Fruit fly (Drosophila melanogaster) whole organism, embryonic: ENCODE results near the gene Ifrd1.

Source experiments
- Asciz ChIP-seq: fragments of 200-800 bp; sonication (Bioruptor generic); optimal IDR thresholded peaks from 2 replicates; lab custom pipeline; 2017; ENCODE audit warnings: missing biosample characterization, mild to moderate bottlenecking, missing genetic modification characterization, missing genetic modification reagents
- B-H1 ChIP-seq: fragments of 200-800 bp; sonication (Bioruptor generic); IDR thresholded peaks from 3 replicates; pipeline ENCODE4 v1.3.6; 2022; ENCODE audit warnings: missing biosample characterization, missing genetic modification characterization
- B-H2 ChIP-seq: fragments of 200-800 bp; sonication (Bioruptor generic); optimal IDR thresholded peaks from 2 replicates; lab custom pipeline; 2018; ENCODE audit warnings: missing biosample characterization, mild to moderate bottlenecking, missing genetic modification characterization
- Bdp1 ChIP-seq: fragments of 200-800 bp; sonication (Bioruptor generic); optimal IDR thresholded peaks from 3 replicates; lab custom pipeline; 2016; ENCODE audit warnings: missing biosample characterization, missing genetic modification characterization
- CG1024 ChIP-seq: fragments of 200-800 bp; sonication (Bioruptor generic); IDR thresholded peaks from 2 replicates; pipeline ENCODE4 v1.3.6; 2022; ENCODE audit warnings: missing biosample characterization, missing genetic modification characterization
- CG10366 ChIP-seq: fragments of 200-800 bp; sonication (Bioruptor generic); IDR thresholded peaks from 2 replicates; pipeline ENCODE4 v1.3.6; 2022; ENCODE audit warnings: missing biosample characterization, missing genetic modification characterization
- CG10543 ChIP-seq: fragments of 200-800 bp; sonication (Bioruptor generic); optimal IDR thresholded peaks from 3 replicates; lab custom pipeline; 2017; ENCODE audit warnings: missing biosample characterization, mild to moderate bottlenecking, missing genetic modification characterization, moderate library complexity
- CG11085 ChIP-seq: fragments of 200-800 bp; sonication (Bioruptor generic); IDR thresholded peaks from 2 replicates; pipeline ENCODE4 v1.3.6; 2022; ENCODE audit warnings: missing biosample characterization, missing genetic modification characterization
- CG12299 ChIP-seq: fragments of 200-800 bp; sonication (Bioruptor generic); optimal IDR thresholded peaks from 2 replicates; lab custom pipeline; 2018; ENCODE audit warnings: missing biosample characterization, mild to moderate bottlenecking, missing genetic modification characterization
- CG13624 ChIP-seq: fragments of 200-800 bp; sonication (Bioruptor generic); optimal IDR thresholded peaks from 2 replicates; lab custom pipeline; 2016; ENCODE audit warnings: missing biosample characterization, missing genetic modification characterization
- CG14050 ChIP-seq: fragments of 200-800 bp; sonication (Bioruptor generic); IDR thresholded peaks from 3 replicates; pipeline ENCODE4 v1.3.6; 2022; ENCODE audit warnings: missing biosample characterization, missing genetic modification characterization
- CG1603 ChIP-seq: fragments of 200-800 bp; sonication (Bioruptor generic); optimal IDR thresholded peaks from 2 replicates; lab custom pipeline; 2019; ENCODE audit warnings: missing biosample characterization, mild to moderate bottlenecking, missing genetic modification characterization, moderate library complexity
- CG16863 ChIP-seq: fragments of 200-800 bp; sonication (Bioruptor generic); optimal IDR thresholded peaks from 3 replicates; lab custom pipeline; 2016; ENCODE audit warnings: missing biosample characterization, missing genetic modification characterization
- CG17186 ChIP-seq: fragments of 200-800 bp; sonication (Bioruptor generic); optimal IDR thresholded peaks from 3 replicates; lab custom pipeline; 2017; ENCODE audit warnings: missing biosample characterization, missing genetic modification reagents, missing genetic modification characterization
- CG17802 ChIP-seq: fragments of 200-800 bp; sonication (Bioruptor generic); optimal IDR thresholded peaks from 2 replicates; lab custom pipeline; 2018; ENCODE audit warnings: missing biosample characterization, mild to moderate bottlenecking, missing genetic modification characterization, moderate library complexity
- CG1792 ChIP-seq: fragments of 200-800 bp; sonication (Bioruptor generic); optimal IDR thresholded peaks from 2 replicates; lab custom pipeline; 2016; ENCODE audit warnings: missing biosample characterization, missing genetic modification characterization
- CG2199 ChIP-seq: fragments of 200-800 bp; sonication (Bioruptor generic); IDR thresholded peaks from 3 replicates; pipeline ENCODE4 v1.3.6; 2022; ENCODE audit warnings: missing biosample characterization, missing genetic modification characterization
- CG30020 ChIP-seq: fragments of 200-800 bp; optimal IDR thresholded peaks from 2 replicates; lab custom pipeline; 2019; ENCODE audit warnings: missing biosample characterization, mild to moderate bottlenecking, missing genetic modification characterization, moderate library complexity
- CG31388 ChIP-seq: fragments of 200-800 bp; sonication (Bioruptor generic); optimal IDR thresholded peaks from 2 replicates; lab custom pipeline; 2016; ENCODE audit warnings: missing biosample characterization, missing genetic modification characterization
- CG4854 ChIP-seq: fragments of 200-800 bp; sonication (Bioruptor generic); optimal IDR thresholded peaks from 2 replicates; lab custom pipeline; 2016; ENCODE audit warnings: missing biosample characterization, missing genetic modification characterization, inconsistent platforms
- CG7372 ChIP-seq: fragments of 200-800 bp; sonication (Bioruptor generic); IDR thresholded peaks from 2 replicates; pipeline ENCODE4 v1.3.6; 2022; ENCODE audit warnings: missing biosample characterization, missing genetic modification characterization
- CG9876 ChIP-seq: fragments of 200-800 bp; sonication (Bioruptor generic); optimal IDR thresholded peaks from 2 replicates; lab custom pipeline; 2016; ENCODE audit warnings: missing biosample characterization, missing genetic modification characterization
- Deaf1 ChIP-seq: fragments of 200-800 bp; optimal IDR thresholded peaks from 3 replicates; lab custom pipeline; 2019; ENCODE audit warnings: missing biosample characterization, mild to moderate bottlenecking, missing genetic modification characterization, moderate library complexity
- Hand ChIP-seq: fragments of 200-800 bp; sonication (Bioruptor generic); optimal IDR thresholded peaks from 2 replicates; lab custom pipeline; 2017; ENCODE audit warnings: mild to moderate bottlenecking, missing biosample characterization, missing genetic modification reagents, missing genetic modification characterization
- Hr3 ChIP-seq: fragments of 200-800 bp; sonication (Bioruptor generic); optimal IDR thresholded peaks from 3 replicates; lab custom pipeline; 2016; ENCODE audit warnings: missing biosample characterization, missing genetic modification characterization
- Hr51 ChIP-seq, 2 experiments: fragments of 200-800 bp; sonication (Bioruptor generic); optimal IDR thresholded peaks; 2 replicates in 1 of 2; 3 replicates in 1 of 2; lab custom pipeline; 2016 to 2018; ENCODE audit warnings: missing biosample characterization in 2 of 2, missing genetic modification characterization in 2 of 2, mild to moderate bottlenecking in 1 of 2, moderate library complexity in 1 of 2
- Meics ChIP-seq: fragments of 200-800 bp; sonication (Bioruptor generic); optimal IDR thresholded peaks from 2 replicates; lab custom pipeline; 2017; ENCODE audit warnings: missing biosample characterization, mild to moderate bottlenecking, missing genetic modification characterization
- Oaz ChIP-seq: fragments of 200-800 bp; sonication (Bioruptor generic); IDR thresholded peaks from 2 replicates; pipeline ENCODE4 v1.3.6; 2022; ENCODE audit warnings: missing biosample characterization, missing genetic modification characterization
- Opbp ChIP-seq: fragments of 200-800 bp; sonication (Bioruptor generic); IDR thresholded peaks from 3 replicates; pipeline ENCODE4 v1.3.6; 2022; ENCODE audit warnings: missing biosample characterization, missing genetic modification characterization; ENCODE audit not compliant: partially characterized antibody
- Taf1 ChIP-seq: fragments of 200-800 bp; sonication (Bioruptor generic); IDR thresholded peaks from 2 replicates; pipeline ENCODE4 v1.3.6; 2022; ENCODE audit warnings: missing biosample characterization, missing genetic modification characterization
- Vsx1 ChIP-seq: fragments of 200-800 bp; sonication (Bioruptor generic); optimal IDR thresholded peaks from 2 replicates; lab custom pipeline; 2017; ENCODE audit warnings: missing biosample characterization, mild to moderate bottlenecking, missing genetic modification characterization, missing genetic modification reagents
- Xbp1 ChIP-seq: fragments of 200-800 bp; sonication (Bioruptor generic); optimal IDR thresholded peaks from 3 replicates; lab custom pipeline; 2016; ENCODE audit warnings: missing biosample characterization, mild to moderate bottlenecking, missing genetic modification characterization
- amos ChIP-seq: fragments of 200-800 bp; sonication (Bioruptor generic); IDR thresholded peaks from 2 replicates; pipeline ENCODE4 v1.3.6; 2022; ENCODE audit warnings: missing biosample characterization, missing genetic modification characterization; ENCODE audit not compliant: partially characterized antibody
- bab2 ChIP-seq: fragments of 200-800 bp; sonication (Bioruptor generic); optimal IDR thresholded peaks from 2 replicates; lab custom pipeline; 2016; ENCODE audit warnings: missing biosample characterization, missing genetic modification characterization
- bowl ChIP-seq: fragments of 200-800 bp; sonication (Bioruptor generic); IDR thresholded peaks from 2 replicates; pipeline ENCODE4 v1.3.6; 2022; ENCODE audit warnings: missing biosample characterization, missing genetic modification characterization
- cas ChIP-seq: fragments of 200-800 bp; sonication (Bioruptor generic); IDR thresholded peaks from 2 replicates; pipeline ENCODE4 v1.3.6; 2022; ENCODE audit warnings: missing biosample characterization, missing genetic modification characterization
- cg ChIP-seq: fragments of 200-800 bp; sonication (Bioruptor generic); optimal IDR thresholded peaks from 3 replicates; lab custom pipeline; 2019; ENCODE audit warnings: missing biosample characterization, mild to moderate bottlenecking, missing genetic modification characterization, moderate library complexity
- croc ChIP-seq: fragments of 200-800 bp; sonication (Bioruptor generic); conservative IDR thresholded peaks from 3 replicates; pipeline ENCODE4 v1.3.6; 2022; ENCODE audit warnings: missing biosample characterization, missing genetic modification characterization
- crol ChIP-seq: fragments of 200-800 bp; sonication (Bioruptor generic); IDR thresholded peaks from 2 replicates; pipeline ENCODE4 v1.3.6; 2022; ENCODE audit warnings: missing biosample characterization, missing genetic modification characterization
- dati ChIP-seq: fragments of 200-800 bp; sonication (Bioruptor generic); IDR thresholded peaks from 2 replicates; pipeline ENCODE4 v1.3.6; 2022; ENCODE audit warnings: missing biosample characterization, missing genetic modification characterization
- dm ChIP-seq: fragments of 200-800 bp; sonication (Bioruptor generic); optimal IDR thresholded peaks from 3 replicates; lab custom pipeline; 2016; ENCODE audit warnings: missing biosample characterization, missing genetic modification characterization
- esg ChIP-seq: fragments of 200-800 bp; sonication (Bioruptor generic); conservative IDR thresholded peaks from 2 replicates; pipeline ENCODE4 v1.3.6; 2022; ENCODE audit warnings: missing biosample characterization, missing genetic modification characterization
- fd3F ChIP-seq: fragments of 200-800 bp; sonication (Bioruptor generic); optimal IDR thresholded peaks from 2 replicates; lab custom pipeline; 2018; ENCODE audit warnings: missing biosample characterization, mild to moderate bottlenecking, missing genetic modification characterization, moderate library complexity
- kah ChIP-seq: fragments of 200-800 bp; sonication (Bioruptor generic); optimal IDR thresholded peaks from 2 replicates; lab custom pipeline; 2018; ENCODE audit warnings: missing biosample characterization, mild to moderate bottlenecking, missing genetic modification characterization
- knrl ChIP-seq: fragments of 200-800 bp; sonication (Bioruptor generic); IDR thresholded peaks from 3 replicates; pipeline ENCODE4 v1.3.6; 2022; ENCODE audit warnings: missing biosample characterization, missing genetic modification characterization; ENCODE audit not compliant: partially characterized antibody
- nerfin-1 ChIP-seq: fragments of 200-800 bp; sonication (Bioruptor generic); optimal IDR thresholded peaks from 3 replicates; lab custom pipeline; 2019; ENCODE audit warnings: missing biosample characterization, mild to moderate bottlenecking, missing genetic modification characterization, moderate library complexity
- nerfin-2 ChIP-seq: fragments of 200-800 bp; sonication (Bioruptor generic); IDR thresholded peaks from 2 replicates; pipeline ENCODE4 v1.3.6; 2022; ENCODE audit warnings: missing biosample characterization, missing genetic modification characterization; ENCODE audit not compliant: partially characterized antibody
- sens ChIP-seq: fragments of 200-800 bp; sonication (Bioruptor generic); peaks from one replicate; lab custom pipeline; 2016; ENCODE audit warnings: missing biosample characterization, missing genetic modification characterization
- ttk ChIP-seq: fragments of 200-800 bp; sonication (Bioruptor generic); IDR thresholded peaks from 2 replicates; pipeline ENCODE4 v2.1.2; 2022; ENCODE audit warnings: missing biosample characterization, missing genetic modification characterization
- zf30C ChIP-seq: fragments of 200-800 bp; sonication (Bioruptor generic); optimal IDR thresholded peaks from 3 replicates; lab custom pipeline; 2018; ENCODE audit warnings: missing biosample characterization, mild to moderate bottlenecking, missing genetic modification characterization
- zfh2 ChIP-seq: fragments of 200-800 bp; sonication (Bioruptor generic); optimal IDR thresholded peaks from 2 replicates; lab custom pipeline; 2016; ENCODE audit warnings: missing biosample characterization, missing genetic modification characterization

The Ifrd1 gene

dm6 chr2L:2891200-2891599 lies 16.9 kb upstream of the Ifrd1 start (continued):
- no peak for TF ChIP-seq CG10543
- TF ChIP-seq crol (GFP tag; lab: Robert Waterston, UW): no peak
- TF ChIP-seq zfh2 (GFP tag; lab: Kevin White, UChicago): no peak
- TF ChIP-seq CG31388: no peak
- TF ChIP-seq CG17802 (tag; lab: Kevin White, UChicago): no peak
- no peak for TF ChIP-seq Hr51 (GFP tag; optimal IDR thresholded peaks at IDR 0.05; lab: Kevin White, UChicago)
- no peak for TF ChIP-seq amos (GFP tag; lab: Robert Waterston, UW)
- TF ChIP-seq croc (GFP tag; lab: Robert Waterston, UW): no peak
- TF ChIP-seq Bdp1 (GFP tag; lab: Kevin White, UChicago): no peak
- peak; percentile 81 for TF ChIP-seq sens (GFP tag; lab: Kevin White, UChicago)
- no peak for TF ChIP-seq ttk (GFP tag; lab: Robert Waterston, UW)
- no peak for TF ChIP-seq B-H1
- no peak for TF ChIP-seq CG14050 (GFP tag; lab: Robert Waterston, UW)
- TF ChIP-seq CG4854 (GFP tag; lab: Kevin White, UChicago): no peak
- no peak for TF ChIP-seq CG12299 (tag; lab: Kevin White, UChicago)
- TF ChIP-seq CG1024: no peak
- TF ChIP-seq Deaf1 (tag; lab: Kevin White, UChicago): no peak
- no peak for TF ChIP-seq Hr3 (GFP tag; lab: Kevin White, UChicago)
- TF ChIP-seq Taf1 (GFP tag; lab: Robert Waterston, UW): no peak
- TF ChIP-seq CG30020 (tag; lab: Kevin White, UChicago): no peak
- no peak for TF ChIP-seq esg
- TF ChIP-seq CG13624 (GFP tag; lab: Kevin White, UChicago): no peak
- TF ChIP-seq fd3F (GFP tag; lab: Kevin White, UChicago): no peak
- TF ChIP-seq CG1792 (GFP tag; lab: Kevin White, UChicago): no peak
- TF ChIP-seq CG1603 (tag; lab: Kevin White, UChicago): no peak

- TF ChIP-seq cas (GFP tag; lab: Robert Waterston, UW) (no peak), knrl (GFP tag; lab: Robert Waterston, UW) (no peak), kah (GFP tag; lab: Kevin White, UChicago) (peak; percentile 36), Vsx1 (GFP tag; lab: Kevin White, UChicago) (no peak), B-H2 (GFP tag; lab: Kevin White, UChicago) (no peak), nerfin-2 (GFP tag; lab: Robert Waterston, UW) (no peak), dati (no peak), bowl (GFP tag; lab: Robert Waterston, UW) (no peak), zf30C (no peak), nerfin-1 (tag; lab: Kevin White, UChicago) (peak; percentile 37), Oaz (GFP tag; lab: Robert Waterston, UW) (no peak), Xbp1 (GFP tag; lab: Kevin White, UChicago) (no peak), dm (no peak), CG11085 (no peak), Hand (GFP tag; lab: Kevin White, UChicago) (no peak), CG7372 (GFP tag; lab: Robert Waterston, UW) (no peak), Asciz (GFP tag; lab: Kevin White, UChicago) (no peak), cg (peak; percentile 84), CG2199 (GFP tag; lab: Robert Waterston, UW) (0 out of 3 replicates have a peak, but pooled peaks have one; percentile 9), CG16863 (GFP tag; lab: Kevin White, UChicago) (no peak), CG9876 (GFP tag; lab: Kevin White, UChicago) (no peak), CG17186 (no peak), Meics (GFP tag; lab: Kevin White, UChicago) (no peak), CG10366 (GFP tag; lab: Robert Waterston, UW) (no peak), Opbp (no peak), bab2 (GFP tag; lab: Kevin White, UChicago) (no peak)
These were observed 14.7 kb upstream of the Ifrd1 start for dm6 chr2L:2888859-2889443.
